Worm (Caenorhabditis elegans) whole organism, L1 larva: ENCODE results near the gene tag-250.

Source experiments
- aha-1 ChIP-seq: fragments of 150-350 bp; optimal IDR thresholded peaks from 2 replicates; lab custom pipeline; 2014; ENCODE audit warnings: missing biosample characterization, missing genetic modification characterization
- lir-3 ChIP-seq: sonication (generic microtip); optimal IDR thresholded peaks from 2 replicates; lab custom pipeline; 2016; ENCODE audit warnings: mild to moderate bottlenecking, missing genetic modification characterization, moderate library complexity, missing compliant biosample characterization; ENCODE audit not compliant: poor library complexity
- nhr-90 ChIP-seq: sonication (generic microtip); optimal IDR thresholded peaks from 2 replicates; lab custom pipeline; 2016; ENCODE audit warnings: mild to moderate bottlenecking, missing genetic modification characterization, missing compliant biosample characterization; ENCODE audit not compliant: poor library complexity

- TF ChIP-seq nhr-90, result no peak
- TF ChIP-seq lir-3 (tag; lab: Kevin White, UChicago), result no peak
- no peak for TF ChIP-seq aha-1
Observed at ce11 chrIII:7973968-7974607, 49.4 kb upstream of the tag-250 start.
